Worm (Caenorhabditis elegans) whole organism, late embryonic: ENCODE measurements around the gene fbxa-179.
"Not testable (repeated sequence)": the region's sequence is repeated elsewhere in the genome, so short reads cannot be mapped to it uniquely, and the experiment has no call there.

Experiments
- C38D4.7 ChIP-seq: fragments of 200-800 bp; sonication (Bioruptor generic); optimal IDR thresholded peaks from 2 replicates; lab custom pipeline; 2018; ENCODE audit warnings: mild to moderate bottlenecking, missing genetic modification characterization, moderate library complexity, missing compliant biosample characterization
- K02D7.2 ChIP-seq: sonication (generic microtip); optimal IDR thresholded peaks from 2 replicates; lab custom pipeline; 2017; ENCODE audit warnings: mild to moderate bottlenecking, missing genetic modification characterization, missing compliant biosample characterization
- K09A11.1 ChIP-seq: sonication (generic microtip); optimal IDR thresholded peaks from 2 replicates; lab custom pipeline; 2017; ENCODE audit warnings: antibody characterized with exemption, mild to moderate bottlenecking, missing genetic modification characterization, missing compliant biosample characterization; ENCODE audit not compliant: insufficient read depth
- ceh-24 ChIP-seq: sonication (generic microtip); optimal IDR thresholded peaks from 2 replicates; lab custom pipeline; 2016; ENCODE audit warnings: mild to moderate bottlenecking, missing genetic modification characterization, missing compliant biosample characterization
- ceh-45 ChIP-seq: fragments of 200-800 bp; sonication (Bioruptor generic); IDR thresholded peaks from 2 replicates; pipeline ENCODE4 v1.3.6; 2022; ENCODE audit warnings: missing genetic modification reagents, missing genetic modification characterization, missing compliant biosample characterization
- elt-2 ChIP-seq: sonication (generic microtip); optimal IDR thresholded peaks from 2 replicates; lab custom pipeline; 2016; ENCODE audit warnings: missing genetic modification reagents, missing genetic modification characterization, missing compliant biosample characterization
- elt-4 ChIP-seq: sonication (generic microtip); optimal IDR thresholded peaks from 2 replicates; lab custom pipeline; 2016; ENCODE audit warnings: missing genetic modification characterization, missing compliant biosample characterization
- hlh-30 ChIP-seq: sonication (generic microtip); optimal IDR thresholded peaks from 2 replicates; lab custom pipeline; 2017; ENCODE audit warnings: antibody characterized with exemption, missing genetic modification characterization, missing compliant biosample characterization; ENCODE audit not compliant: insufficient read depth
- lin-11 ChIP-seq: fragments of 200-800 bp; sonication (Bioruptor generic); optimal IDR thresholded peaks from 2 replicates; lab custom pipeline; 2018; ENCODE audit warnings: mild to moderate bottlenecking, missing genetic modification characterization, missing compliant biosample characterization
- pha-2 ChIP-seq: sonication (generic microtip); optimal IDR thresholded peaks from 2 replicates; lab custom pipeline; 2017; ENCODE audit warnings: mild to moderate bottlenecking, missing genetic modification characterization, missing compliant biosample characterization
- tbx-7 ChIP-seq: sonication (generic microtip); optimal IDR thresholded peaks from 2 replicates; lab custom pipeline; 2016; ENCODE audit warnings: missing genotype, missing genetic modification characterization, missing compliant biosample characterization
- ttx-3 ChIP-seq: sonication (generic microtip); optimal IDR thresholded peaks from 2 replicates; lab custom pipeline; 2016; ENCODE audit warnings: missing genetic modification reagents, missing genetic modification characterization, missing compliant biosample characterization
- zip-5 ChIP-seq: sonication (generic microtip); optimal IDR thresholded peaks from 2 replicates; lab custom pipeline; 2016; ENCODE audit warnings: missing genetic modification characterization, missing compliant biosample characterization

DNA sequence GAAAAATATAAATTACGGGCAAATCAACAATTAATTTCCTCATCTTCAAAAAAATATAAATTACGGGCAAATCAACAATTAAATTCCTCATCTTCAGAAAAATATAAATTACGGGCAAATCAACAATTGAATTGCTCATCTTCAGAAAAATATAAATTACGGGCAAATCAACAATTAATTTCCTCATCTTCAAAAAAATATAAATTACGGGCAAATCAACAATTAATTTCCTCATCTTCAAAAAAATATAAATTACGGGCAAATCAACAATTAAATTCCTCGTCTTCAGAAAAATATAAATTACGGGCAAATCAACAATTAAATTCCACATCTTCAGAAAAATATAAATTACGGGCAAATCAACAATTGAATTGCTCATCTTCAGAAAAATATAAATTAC, 24.9 kb downstream of the fbxa-179 start:
- not testable (repeated sequence) for TF ChIP-seq elt-2; hlh-30 (tag; lab: Kevin White, UChicago); zip-5 (tag; lab: Kevin White, UChicago); ceh-24 (tag; lab: Kevin White, UChicago); pha-2; lin-11 (tag; lab: Kevin White, UChicago); ceh-45; K02D7.2; tbx-7 (tag; lab: Kevin White, UChicago); ttx-3 (tag; lab: Kevin White, UChicago); K09A11.1; elt-4; C38D4.7 (GFP tag; lab: Kevin White, UChicago)
